Worm (Caenorhabditis elegans): Measurements from ENCODE around the gene pxf-1.

ce11 chrIV:10194345-10194744 lies 20.2 kb upstream of the pxf-1 start, which contains the start of gene ptrg-1:
- no peak for TF ChIP-seq ceh-30 (tag; optimal IDR thresholded peaks at IDR 0.05)
- TF ChIP-seq nhr-11 (tag; optimal IDR thresholded peaks at IDR 0.05), result no peak
- no peak for TF ChIP-seq dve-1 (tag; optimal IDR thresholded peaks at IDR 0.05)
- no peak for TF ChIP-seq fkh-10 (GFP tag; optimal IDR thresholded peaks at IDR 0.05)
- TF ChIP-seq sox-4 (tag; optimal IDR thresholded peaks at IDR 0.05), result no peak
- TF ChIP-seq unc-55 (GFP tag; optimal IDR thresholded peaks at IDR 0.05), result no peak
- TF ChIP-seq ceh-6 (GFP tag; optimal IDR thresholded peaks at IDR 0.05), result no peak
- no peak for TF ChIP-seq T23F11.4 (GFP tag; optimal IDR thresholded peaks at IDR 0.05)
- TF ChIP-seq ceh-2 (tag; optimal IDR thresholded peaks at IDR 0.05), result no peak
- TF ChIP-seq pag-3 (tag; optimal IDR thresholded peaks at IDR 0.05; ENCODE audit: borderline replicate concordance), result no peak
- TF ChIP-seq nfya-1 (tag; optimal IDR thresholded peaks at IDR 0.05), result no peak
- TF ChIP-seq C38D4.7 (GFP tag; optimal IDR thresholded peaks at IDR 0.05), result no peak
- TF ChIP-seq pros-1 (tag; optimal IDR thresholded peaks at IDR 0.05), result no peak
- no peak for TF ChIP-seq syd-9 (tag; optimal IDR thresholded peaks at IDR 0.05)
